Worm (Caenorhabditis elegans) whole organism, young adult: ENCODE measurements around the gene srx-73.

ENCODE experiments used
- C06A6.2 ChIP-seq: fragments of 200-800 bp; sonication (Bioruptor generic); conservative IDR thresholded peaks from 2 replicates; pipeline ENCODE4 v1.3.6; 2022; ENCODE audit warnings: missing genetic modification characterization, missing compliant biosample characterization
- F57C9.4 ChIP-seq: sonication (generic microtip); optimal IDR thresholded peaks from 2 replicates; lab custom pipeline; 2017; ENCODE audit warnings: mild to moderate bottlenecking, missing genetic modification characterization, missing compliant biosample characterization
- K12H6.12 ChIP-seq: fragments of 200-800 bp; sonication (Bioruptor generic); optimal IDR thresholded peaks from 2 replicates; lab custom pipeline; 2018; ENCODE audit warnings: mild to moderate bottlenecking, missing genetic modification characterization, missing compliant biosample characterization
- T26A5.8 ChIP-seq: sonication (generic microtip); optimal IDR thresholded peaks from 2 replicates; lab custom pipeline; 2016; ENCODE audit warnings: missing genetic modification characterization, missing compliant biosample characterization
- ama-1 ChIP-seq, 3 experiments: fragments of 150-350 bp in 1 of 3; sonication (generic microtip) in 2 of 3; optimal IDR thresholded peaks; 2 replicates each; lab custom pipeline; 2014 to 2018; ENCODE audit warnings: missing biosample characterization in 2 of 3, missing genetic modification characterization in 2 of 3, missing genetic modification reagents in 2 of 3
- aptf-3 ChIP-seq: fragments of 200-800 bp; sonication (Bioruptor generic); IDR thresholded peaks from 2 replicates; pipeline ENCODE4 v1.3.6; 2022; ENCODE audit warnings: missing genetic modification characterization, missing compliant biosample characterization
- attf-3 ChIP-seq: fragments of 200-800 bp; sonication (Bioruptor generic); conservative IDR thresholded peaks from 2 replicates; pipeline ENCODE4 v1.3.6; 2022; ENCODE audit warnings: missing genetic modification reagents, missing genetic modification characterization, missing compliant biosample characterization
- attf-6 ChIP-seq: fragments of 200-800 bp; sonication (Bioruptor generic); IDR thresholded peaks from 2 replicates; pipeline ENCODE4 v1.3.6; 2022; ENCODE audit warnings: missing genetic modification reagents, missing genetic modification characterization, missing compliant biosample characterization
- ceh-40 ChIP-seq: fragments of 200-800 bp; sonication (Bioruptor generic); IDR thresholded peaks from 2 replicates; pipeline ENCODE4 v1.3.6; 2022; ENCODE audit warnings: missing genetic modification characterization, missing compliant biosample characterization
- ceh-58 ChIP-seq: fragments of 200-800 bp; sonication (Bioruptor generic); IDR thresholded peaks from 2 replicates; pipeline ENCODE4 v1.3.6; 2022; ENCODE audit warnings: missing genetic modification characterization, missing compliant biosample characterization
- die-1 ChIP-seq: sonication (generic microtip); optimal IDR thresholded peaks from 2 replicates; lab custom pipeline; 2016; ENCODE audit warnings: missing genotype, mild to moderate bottlenecking, missing genetic modification characterization, missing compliant biosample characterization
- dox-1 ChIP-seq: fragments of 200-800 bp; sonication (Bioruptor generic); IDR thresholded peaks from 2 replicates; pipeline ENCODE4 v1.3.6; 2022; ENCODE audit warnings: missing genetic modification reagents, missing genetic modification characterization, missing compliant biosample characterization
- efl-1 ChIP-seq: fragments of 150-350 bp; optimal IDR thresholded peaks from 2 replicates; lab custom pipeline; 2014; ENCODE audit warnings: missing biosample characterization, missing genetic modification reagents, missing genetic modification characterization
- egl-44 ChIP-seq: fragments of 200-800 bp; sonication (Bioruptor generic); IDR thresholded peaks from 2 replicates; pipeline ENCODE4 v1.3.6; 2022; ENCODE audit warnings: missing genetic modification reagents, missing genetic modification characterization, missing compliant biosample characterization
- him-1 ChIP-seq: sonication (generic microtip); optimal IDR thresholded peaks from 2 replicates; lab custom pipeline; 2016; ENCODE audit warnings: missing genotype, missing genetic modification reagents, missing genetic modification characterization, missing compliant biosample characterization
- hlh-26 ChIP-seq: fragments of 200-800 bp; sonication (Bioruptor generic); conservative IDR thresholded peaks from 2 replicates; pipeline ENCODE4 v1.3.6; 2022; ENCODE audit warnings: missing genetic modification reagents, missing genetic modification characterization, missing compliant biosample characterization
- let-526 ChIP-seq: fragments of 200-800 bp; sonication (Bioruptor generic); IDR thresholded peaks from 2 replicates; pipeline ENCODE4 v1.3.6; 2022; ENCODE audit warnings: missing genetic modification reagents, missing genetic modification characterization, missing compliant biosample characterization
- lsy-27 ChIP-seq: sonication (generic microtip); optimal IDR thresholded peaks from 2 replicates; lab custom pipeline; 2017; ENCODE audit warnings: missing genetic modification characterization, mild to moderate bottlenecking, missing compliant biosample characterization, antibody characterized with exemption, missing genotype, borderline replicate concordance; ENCODE audit not compliant: insufficient read depth
- mel-28 ChIP-seq: sonication (generic microtip); optimal IDR thresholded peaks from 2 replicates; lab custom pipeline; 2016; ENCODE audit warnings: borderline replicate concordance, mild to moderate bottlenecking, missing genetic modification characterization, missing compliant biosample characterization
- mxl-1 ChIP-seq: sonication (generic microtip); optimal IDR thresholded peaks from 2 replicates; lab custom pipeline; 2016; ENCODE audit warnings: missing genetic modification characterization, missing compliant biosample characterization
- nhr-27 ChIP-seq: fragments of 200-800 bp; sonication (Bioruptor generic); optimal IDR thresholded peaks from 2 replicates; lab custom pipeline; 2018; ENCODE audit warnings: mild to moderate bottlenecking, missing genetic modification characterization, moderate library complexity, missing compliant biosample characterization
- nhr-80 ChIP-seq: sonication (generic microtip); optimal IDR thresholded peaks from 2 replicates; lab custom pipeline; 2016; ENCODE audit warnings: missing genetic modification characterization, missing compliant biosample characterization
- nhr-90 ChIP-seq: sonication (generic microtip); optimal IDR thresholded peaks from 2 replicates; lab custom pipeline; 2016; ENCODE audit warnings: missing genotype, mild to moderate bottlenecking, missing genetic modification characterization, missing compliant biosample characterization
- pbrm-1 ChIP-seq: fragments of 200-800 bp; sonication (Bioruptor generic); IDR thresholded peaks from 2 replicates; pipeline ENCODE4 v1.3.6; 2022; ENCODE audit warnings: missing genetic modification reagents, missing genetic modification characterization, missing compliant biosample characterization
- rcor-1 ChIP-seq: fragments of 200-800 bp; sonication (Bioruptor generic); IDR thresholded peaks from 2 replicates; pipeline ENCODE4 v1.3.6; 2022; ENCODE audit warnings: missing genetic modification reagents, missing genetic modification characterization, missing compliant biosample characterization
- sea-2 ChIP-seq: fragments of 200-800 bp; sonication (Bioruptor generic); IDR thresholded peaks from 2 replicates; pipeline ENCODE4 v1.3.6; 2022; ENCODE audit warnings: missing genetic modification characterization, missing compliant biosample characterization
- snpc-1.3 ChIP-seq: sonication (generic microtip); optimal IDR thresholded peaks from 2 replicates; lab custom pipeline; 2017; ENCODE audit warnings: missing genetic modification characterization, mild to moderate bottlenecking, missing compliant biosample characterization, antibody characterized with exemption, moderate library complexity, missing genotype, missing genetic modification reagents; ENCODE audit not compliant: insufficient read depth
- snpc-4 ChIP-seq, 5 experiments: fragments of 150-350 bp in 1 of 5; sonication (generic microtip) in 4 of 5; optimal IDR thresholded peaks; 2 replicates each; lab custom pipeline; 2014 to 2018; ENCODE audit warnings: missing genetic modification characterization in 5 of 5, missing biosample characterization in 3 of 5, antibody characterized with exemption in 2 of 5, mild to moderate bottlenecking in 2 of 5, missing compliant biosample characterization in 2 of 5, missing genotype in 2 of 5, moderate library complexity in 2 of 5, missing genetic modification reagents in 1 of 5
- sptf-2 ChIP-seq: fragments of 200-800 bp; sonication (Bioruptor generic); optimal IDR thresholded peaks from 2 replicates; lab custom pipeline; 2018; ENCODE audit warnings: mild to moderate bottlenecking, missing genetic modification characterization, missing compliant biosample characterization
- xnd-1 ChIP-seq: sonication (generic microtip); optimal IDR thresholded peaks from 2 replicates; lab custom pipeline; 2016; ENCODE audit warnings: missing genotype, missing genetic modification reagents, missing genetic modification characterization, missing compliant biosample characterization
- zfh-2 ChIP-seq: fragments of 200-800 bp; sonication (Bioruptor generic); conservative IDR thresholded peaks from 2 replicates; pipeline ENCODE4 v1.3.6; 2022; ENCODE audit warnings: missing genetic modification reagents, missing genetic modification characterization, missing compliant biosample characterization
- ztf-18 ChIP-seq: sonication (generic microtip); optimal IDR thresholded peaks from 2 replicates; lab custom pipeline; 2016; ENCODE audit warnings: missing genotype, mild to moderate bottlenecking, missing genetic modification characterization, missing compliant biosample characterization
- ztf-22 ChIP-seq: fragments of 200-800 bp; sonication (Bioruptor generic); optimal IDR thresholded peaks from 2 replicates; lab custom pipeline; 2018; ENCODE audit warnings: mild to moderate bottlenecking, missing genetic modification characterization, moderate library complexity, missing compliant biosample characterization
- ztf-25 ChIP-seq: fragments of 200-800 bp; sonication (Bioruptor generic); IDR thresholded peaks from 2 replicates; pipeline ENCODE4 v1.3.6; 2022; ENCODE audit warnings: missing genetic modification reagents, missing genetic modification characterization, missing compliant biosample characterization

srx-73 gene

ce11 chrV:4662400-4662799 is 3.2 kb downstream of the srx-73 start, which contains the start of gene srx-74:
Gene srx-74 (minus strand): TSS chrV:4662500.
- TF ChIP-seq rcor-1, result no peak
- TF ChIP-seq hlh-26 (GFP tag; lab: Robert Waterston, UW), result no peak
- TF ChIP-seq attf-6 (GFP tag; lab: Robert Waterston, UW), result no peak
- TF ChIP-seq zfh-2 (GFP tag; lab: Robert Waterston, UW), result no peak
- TF ChIP-seq aptf-3 (GFP tag; lab: Robert Waterston, UW), result no peak
- no peak for TF ChIP-seq C06A6.2 (GFP tag; lab: Robert Waterston, UW)
- no peak for TF ChIP-seq F57C9.4 (tag; lab: Kevin White, UChicago)
- TF ChIP-seq ztf-22 (GFP tag; lab: Kevin White, UChicago), result no peak
- no peak for TF ChIP-seq egl-44 (GFP tag; lab: Robert Waterston, UW)
- no peak for TF ChIP-seq him-1
- TF ChIP-seq pbrm-1 (GFP tag; lab: Robert Waterston, UW), result no peak
- no peak for TF ChIP-seq snpc-4 (GFP tag; optimal IDR thresholded peaks at IDR 0.05; lab: Kevin White, UChicago)
- no peak for TF ChIP-seq snpc-4 (tag; optimal IDR thresholded peaks at IDR 0.05; lab: Kevin White, UChicago)
- no peak for TF ChIP-seq attf-3 (GFP tag; lab: Robert Waterston, UW)
- TF ChIP-seq ama-1 (optimal IDR thresholded peaks at IDR 0.05; lab: Kevin White, UChicago), result no peak
- no peak for TF ChIP-seq ama-1 (GFP tag; optimal IDR thresholded peaks at IDR 0.05; lab: Kevin White, UChicago)
- no peak for TF ChIP-seq lsy-27
- TF ChIP-seq nhr-27 (tag; lab: Kevin White, UChicago), result no peak
- no peak for TF ChIP-seq die-1 (tag; lab: Kevin White, UChicago)
- TF ChIP-seq ztf-18, result no peak
- TF ChIP-seq sptf-2 (GFP tag; lab: Kevin White, UChicago), result no peak
- no peak for TF ChIP-seq T26A5.8 (tag; lab: Kevin White, UChicago)

DNA sequence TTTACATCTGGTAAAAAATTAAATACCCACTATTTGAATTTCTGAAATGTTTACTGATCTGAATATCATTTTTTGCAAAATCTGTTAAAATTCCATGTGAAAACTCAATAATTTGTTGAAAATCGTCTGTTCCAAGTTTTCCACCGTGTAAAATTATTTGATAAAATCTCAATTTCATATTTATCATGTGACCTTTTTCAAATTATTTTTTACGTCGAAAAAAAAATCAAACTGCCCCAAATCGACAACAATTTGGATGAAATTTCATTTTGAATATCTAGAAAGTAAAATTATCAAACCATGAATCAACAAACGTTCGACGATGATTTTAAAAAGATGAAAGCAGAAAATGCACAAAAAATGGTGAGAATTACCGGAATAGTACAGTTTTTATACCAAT is 10.4 kb downstream of the srx-73 start, which contains the start of gene F41F3.9:
Gene F41F3.9 (plus strand): TSS at position 301 of the 400 bp plus-strand sequence.
- no peak for TF ChIP-seq mel-28 (tag; lab: Kevin White, UChicago)
- no peak for TF ChIP-seq nhr-80 (tag; lab: Kevin White, UChicago)
- TF ChIP-seq, all 124 proteins: peak for 0

- TF ChIP-seq ceh-58 (GFP tag; lab: Robert Waterston, UW) (no peak), nhr-80 (tag; lab: Kevin White, UChicago) (no peak), dox-1 (GFP tag; lab: Robert Waterston, UW) (no peak), mxl-1 (tag; lab: Kevin White, UChicago) (no peak), efl-1 (GFP tag; lab: Kevin White, UChicago) (no peak), K12H6.12 (no peak), nhr-90 (tag; lab: Kevin White, UChicago) (no peak), ceh-40 (no peak), let-526 (no peak), xnd-1 (tag; lab: Kevin White, UChicago) (no peak), snpc-4 (GFP tag; optimal IDR thresholded peaks at IDR 0.05; lab: Kevin White, UChicago) (no peak), snpc-4 (tag; optimal IDR thresholded peaks at IDR 0.05; lab: Kevin White, UChicago) (no peak), snpc-1.3 (tag; lab: Kevin White, UChicago) (no peak), sea-2 (GFP tag; lab: Robert Waterston, UW) (no peak), ztf-25 (GFP tag; lab: Robert Waterston, UW) (no peak)
These were observed 11.5 kb downstream of the srx-73 start, which contains the start of the genes col-139 and F41F3.1 for ce11 chrV:4653871-4654605. Gene col-139 (minus strand): TSS chrV:4653971. Gene F41F3.1 (plus strand): TSS chrV:4654555.
